Worm (Caenorhabditis elegans): Measurements from ENCODE around the gene F13H8.12.

The F13H8.12 gene

DNA sequence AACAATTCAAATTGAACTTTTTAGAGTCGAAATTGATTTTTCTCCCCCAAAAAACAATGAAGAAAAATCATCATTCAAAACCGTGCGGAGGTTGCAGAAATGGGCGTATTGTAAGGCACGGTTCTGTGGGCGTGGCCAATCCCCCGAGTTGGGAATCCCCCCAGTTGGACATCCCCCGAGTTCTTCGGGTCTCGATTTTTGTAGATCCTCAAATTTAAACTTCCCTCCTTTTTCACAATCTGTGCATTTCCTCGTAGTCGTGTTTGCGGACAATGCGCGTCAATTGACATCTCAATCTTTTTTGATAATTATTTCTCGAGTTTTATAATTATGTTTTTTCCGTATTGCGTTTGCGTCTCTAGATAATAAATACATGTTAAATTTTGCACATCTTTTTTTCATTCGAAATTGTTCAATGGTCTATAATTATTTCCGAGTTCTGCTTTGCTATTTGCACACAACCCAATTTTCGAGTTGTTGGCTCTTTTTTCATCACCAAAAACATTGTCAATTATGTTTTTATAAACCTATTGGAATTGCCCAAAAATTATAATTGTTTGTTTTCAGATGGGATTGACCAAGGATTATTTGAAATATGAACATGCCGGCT lies 7.6 kb downstream of the F13H8.12 start, which contains the start of gene F13H8.2 (continued):
- no peak for TF ChIP-seq pha-4 (tag; optimal IDR thresholded peaks at IDR 0.05)
- TF ChIP-seq ceh-34 (tag; optimal IDR thresholded peaks at IDR 0.05): peak; percentile 51
- no peak for TF ChIP-seq ceh-30 (tag; optimal IDR thresholded peaks at IDR 0.05)
- TF ChIP-seq fkh-10 (GFP tag; optimal IDR thresholded peaks at IDR 0.05): no peak
- TF ChIP-seq nhr-232 (tag; optimal IDR thresholded peaks at IDR 0.05): no peak
- no peak for TF ChIP-seq gmeb-2 (tag; optimal IDR thresholded peaks at IDR 0.05)
- TF ChIP-seq C08G9.2 (tag; optimal IDR thresholded peaks at IDR 0.05): peak; percentile 53
- peak; percentile 71 for TF ChIP-seq ref-2 (tag; optimal IDR thresholded peaks at IDR 0.05)
- TF ChIP-seq hlh-30 (tag; optimal IDR thresholded peaks at IDR 0.05; ENCODE audit: insufficient read depth): no peak
- no peak for TF ChIP-seq K09A11.1 (tag; optimal IDR thresholded peaks at IDR 0.05; ENCODE audit: insufficient read depth)
- no peak for TF ChIP-seq elt-4 (tag; optimal IDR thresholded peaks at IDR 0.05)
- peak; percentile 73 for TF ChIP-seq tbx-2 (tag; optimal IDR thresholded peaks at IDR 0.05)
- TF ChIP-seq ceh-14 (tag; optimal IDR thresholded peaks at IDR 0.05): peak; percentile 57
- peak; percentile 41 for TF ChIP-seq F13H6.1 (tag; optimal IDR thresholded peaks at IDR 0.05)
- no peak for TF ChIP-seq che-1 (tag; optimal IDR thresholded peaks at IDR 0.05)
- TF ChIP-seq T23F11.4 (GFP tag; optimal IDR thresholded peaks at IDR 0.05): no peak
- peak; percentile 7; the same call in 1 of the 2 replicates for TF ChIP-seq sox-2 (GFP tag; IDR thresholded peaks at IDR 0.05)
- no peak for TF ChIP-seq ahr-1 (tag; optimal IDR thresholded peaks at IDR 0.05)

ce11 chrII:6273916-6274315 lies 11.6 kb downstream of the F13H8.12 start, which contains the start of gene bpl-1:
Gene bpl-1, plus strand, starts transcription at chrII:6274216.
- peak; percentile 25 for TF ChIP-seq unc-42 (tag; optimal IDR thresholded peaks at IDR 0.05)
- no peak for TF ChIP-seq hlh-6 (tag; optimal IDR thresholded peaks at IDR 0.05)
- TF ChIP-seq nfya-1 (tag; optimal IDR thresholded peaks at IDR 0.05): no peak

DNA sequence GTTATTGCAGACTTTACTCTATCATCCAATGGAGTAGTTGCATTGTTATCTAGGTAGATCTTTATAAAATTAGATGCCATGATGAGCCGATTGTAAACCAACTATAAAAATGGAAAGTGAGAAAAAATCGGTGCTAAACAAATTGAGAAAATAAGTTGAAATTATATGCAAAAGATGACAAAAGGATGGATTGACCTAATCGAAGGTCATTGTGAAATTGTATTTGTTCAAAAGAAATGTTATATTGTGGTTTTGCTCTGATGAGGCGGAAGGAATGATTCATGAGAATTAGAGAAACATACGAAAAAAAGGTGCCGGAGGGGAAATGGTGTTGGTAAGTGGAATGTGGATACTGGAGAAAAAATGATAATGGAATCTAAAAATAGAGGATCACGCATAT lies 18.7 kb downstream of the F13H8.12 start, which contains the start of gene scly-1:
Gene scly-1, minus strand, starts transcription at position 101 of the 400 bp plus-strand sequence.
- TF ChIP-seq sox-4 (tag; optimal IDR thresholded peaks at IDR 0.05) (no peak), K02D7.2 (tag; optimal IDR thresholded peaks at IDR 0.05) (no peak), ceh-6 (GFP tag; optimal IDR thresholded peaks at IDR 0.05) (no peak), sox-2 (GFP tag; IDR thresholded peaks at IDR 0.05) (no peak), ceh-30 (tag; optimal IDR thresholded peaks at IDR 0.05) (no peak)

- no peak for TF ChIP-seq ceh-34 (tag; optimal IDR thresholded peaks at IDR 0.05)
- no peak for TF ChIP-seq ceh-31 (tag; optimal IDR thresholded peaks at IDR 0.05)
- no peak for TF ChIP-seq eyg-1 (tag; optimal IDR thresholded peaks at IDR 0.05)
- TF ChIP-seq dmd-4 (tag; optimal IDR thresholded peaks at IDR 0.05; ENCODE audit: borderline replicate concordance): no peak
- no peak for TF ChIP-seq fax-1 (tag; optimal IDR thresholded peaks at IDR 0.05)
- no peak for TF ChIP-seq ztf-16 (tag; optimal IDR thresholded peaks at IDR 0.05)
- no peak for TF ChIP-seq ceh-6 (GFP tag; optimal IDR thresholded peaks at IDR 0.05)
- TF ChIP-seq unc-3 (GFP tag; conservative IDR thresholded peaks at IDR 0.05): no peak
- TF ChIP-seq unc-3 (tag; optimal IDR thresholded peaks at IDR 0.05): no peak
- no peak for TF ChIP-seq ceh-22 (tag; optimal IDR thresholded peaks at IDR 0.05)
- TF ChIP-seq syd-9 (tag; optimal IDR thresholded peaks at IDR 0.05): no peak
- no peak for TF ChIP-seq elt-2 (tag; optimal IDR thresholded peaks at IDR 0.05)
- no peak for TF ChIP-seq fkh-6 (tag; optimal IDR thresholded peaks at IDR 0.05)
Measured at ce11 chrII:6281903-6282302, 19.6 kb downstream of the F13H8.12 start.

- TF ChIP-seq sdc-2 (tag; optimal IDR thresholded peaks at IDR 0.05) (no peak), C08G9.2 (tag; optimal IDR thresholded peaks at IDR 0.05) (no peak), ztf-16 (tag; optimal IDR thresholded peaks at IDR 0.05) (no peak), ceh-9 (tag; optimal IDR thresholded peaks at IDR 0.05) (no peak)
Measured at ce11 chrII:6283074-6283473, 20.8 kb downstream of the F13H8.12 start, which contains the start of gene F13H8.1. Gene F13H8.1, plus strand, starts transcription at chrII:6283384.
